Fruit fly (Drosophila melanogaster): ENCODE data around the gene CG8010.

The CG8010 gene

DNA sequence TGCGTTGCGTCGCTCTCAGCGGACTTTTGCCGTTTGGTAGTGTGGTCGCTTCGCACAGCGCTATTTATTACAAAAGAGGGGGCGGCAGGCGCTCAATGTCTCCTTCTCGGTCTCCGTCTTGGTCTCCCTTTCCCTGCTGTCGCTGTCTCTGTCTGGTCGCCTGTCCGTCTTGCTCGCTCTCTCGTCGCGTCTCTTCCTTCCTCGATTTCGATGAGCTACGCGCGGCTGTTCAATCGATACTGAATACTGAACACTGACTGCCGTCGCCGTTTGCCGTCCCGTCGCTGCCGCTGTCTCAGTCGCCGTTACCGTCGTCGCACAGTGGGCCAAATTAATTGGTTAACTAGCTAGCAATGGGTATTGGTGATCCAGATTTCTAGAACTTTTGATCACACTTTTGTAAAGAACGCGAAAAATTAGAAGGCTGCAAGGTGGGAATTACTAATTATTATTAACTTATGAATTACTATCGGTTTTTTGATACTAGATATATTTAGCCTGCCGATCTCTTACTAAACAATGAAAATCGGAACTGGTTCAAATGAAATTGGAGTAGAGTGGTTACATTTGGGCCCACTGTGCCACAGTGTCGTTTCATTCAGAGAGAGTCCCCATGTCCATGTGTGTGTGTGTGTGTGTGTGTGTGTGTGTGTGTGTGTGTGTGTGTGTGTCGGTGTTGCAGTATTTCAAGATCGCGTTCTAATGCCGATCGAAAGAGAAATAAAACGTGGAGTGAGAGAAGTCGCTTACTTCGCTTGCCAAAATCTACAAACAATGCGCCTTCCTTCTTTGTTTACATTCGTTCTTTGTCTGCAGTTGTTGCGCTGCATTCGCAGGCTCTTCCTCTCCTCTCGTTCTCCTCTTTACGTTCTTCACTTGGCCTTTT lies 29.4 kb upstream of the CG8010 start, which contains the start of gene CG8034:
TSS of gene CG8034 (minus strand) at position 264 of the 886 bp plus-strand sequence.
- no peak for TF ChIP-seq CG8478 (optimal IDR thresholded peaks at IDR 0.05)
- TF ChIP-seq EcR (GFP tag; optimal IDR thresholded peaks at IDR 0.05), result no peak
- no peak for TF ChIP-seq pan (optimal IDR thresholded peaks at IDR 0.05)
- TF ChIP-seq Dll (optimal IDR thresholded peaks at IDR 0.05), result no peak

dm6 chrX:19295831-19296423 lies 27.2 kb upstream of the CG8010 start:
- TF ChIP-seq pan (optimal IDR thresholded peaks at IDR 0.05) (no peak), usp (GFP tag; optimal IDR thresholded peaks at IDR 0.05) (no peak), CG8478 (optimal IDR thresholded peaks at IDR 0.05) (no peak), Dll (optimal IDR thresholded peaks at IDR 0.05) (no peak), psq (optimal IDR thresholded peaks at IDR 0.05) (no peak), EcR (GFP tag; optimal IDR thresholded peaks at IDR 0.05) (no peak)

DNA sequence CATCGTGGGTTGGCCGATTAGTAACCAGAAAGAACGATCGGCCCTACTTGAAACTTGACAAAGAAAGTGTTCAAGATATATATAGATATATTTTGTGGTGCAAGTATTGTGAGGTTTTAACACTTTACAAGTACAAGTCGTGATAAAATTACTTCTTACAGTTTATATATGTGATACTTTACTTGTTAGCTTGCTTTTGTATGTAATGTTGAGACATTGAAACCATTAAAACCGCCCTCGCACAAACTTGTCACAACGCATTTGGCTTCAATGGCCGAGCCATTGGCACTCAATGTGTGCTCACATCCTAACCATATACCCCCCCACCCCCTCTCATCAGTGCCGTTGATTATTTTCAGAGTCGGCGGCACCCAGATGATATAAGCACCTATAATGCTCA lies 26.3 kb upstream of the CG8010 start:
- TF ChIP-seq Dll (optimal IDR thresholded peaks at IDR 0.05), result no peak
- no peak for TF ChIP-seq psq (optimal IDR thresholded peaks at IDR 0.05)
- no peak for TF ChIP-seq CG8478 (optimal IDR thresholded peaks at IDR 0.05)
- no peak for TF ChIP-seq usp (GFP tag; optimal IDR thresholded peaks at IDR 0.05)
- no peak for TF ChIP-seq EcR (GFP tag; optimal IDR thresholded peaks at IDR 0.05)
- TF ChIP-seq pan (optimal IDR thresholded peaks at IDR 0.05), result no peak

dm6 chrX:19294030-19294429 lies 25.3 kb upstream of the CG8010 start:
- TF ChIP-seq usp (GFP tag; optimal IDR thresholded peaks at IDR 0.05), result no peak
- TF ChIP-seq Dll (optimal IDR thresholded peaks at IDR 0.05), result no peak
- TF ChIP-seq EcR (GFP tag; optimal IDR thresholded peaks at IDR 0.05), result no peak
- TF ChIP-seq CG8478 (optimal IDR thresholded peaks at IDR 0.05), result no peak

DNA sequence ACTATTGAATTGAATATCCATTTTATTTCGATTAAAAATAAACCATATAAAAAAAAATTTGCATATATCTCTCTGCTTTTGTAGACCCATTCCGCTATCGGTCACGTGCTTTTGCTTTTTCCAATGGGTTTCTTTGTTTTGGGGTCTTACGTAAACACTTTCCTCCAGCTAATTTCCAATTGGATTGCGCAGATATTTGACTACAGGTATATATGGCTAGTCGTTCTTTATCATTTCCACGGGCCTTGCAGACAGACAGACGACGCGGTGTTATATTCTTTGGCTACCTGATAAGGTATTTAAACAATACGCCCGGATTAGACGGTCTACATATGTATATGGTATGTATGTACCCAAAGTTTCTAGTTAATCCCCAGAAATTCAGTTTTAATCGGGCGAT lies 24.6 kb upstream of the CG8010 start:
- no peak for TF ChIP-seq pan (optimal IDR thresholded peaks at IDR 0.05)
- TF ChIP-seq Dll (optimal IDR thresholded peaks at IDR 0.05), result no peak
- no peak for TF ChIP-seq psq (optimal IDR thresholded peaks at IDR 0.05)
- TF ChIP-seq usp (GFP tag; optimal IDR thresholded peaks at IDR 0.05), result no peak
- TF ChIP-seq EcR (GFP tag; optimal IDR thresholded peaks at IDR 0.05), result no peak
- no peak for TF ChIP-seq CG8478 (optimal IDR thresholded peaks at IDR 0.05)

DNA sequence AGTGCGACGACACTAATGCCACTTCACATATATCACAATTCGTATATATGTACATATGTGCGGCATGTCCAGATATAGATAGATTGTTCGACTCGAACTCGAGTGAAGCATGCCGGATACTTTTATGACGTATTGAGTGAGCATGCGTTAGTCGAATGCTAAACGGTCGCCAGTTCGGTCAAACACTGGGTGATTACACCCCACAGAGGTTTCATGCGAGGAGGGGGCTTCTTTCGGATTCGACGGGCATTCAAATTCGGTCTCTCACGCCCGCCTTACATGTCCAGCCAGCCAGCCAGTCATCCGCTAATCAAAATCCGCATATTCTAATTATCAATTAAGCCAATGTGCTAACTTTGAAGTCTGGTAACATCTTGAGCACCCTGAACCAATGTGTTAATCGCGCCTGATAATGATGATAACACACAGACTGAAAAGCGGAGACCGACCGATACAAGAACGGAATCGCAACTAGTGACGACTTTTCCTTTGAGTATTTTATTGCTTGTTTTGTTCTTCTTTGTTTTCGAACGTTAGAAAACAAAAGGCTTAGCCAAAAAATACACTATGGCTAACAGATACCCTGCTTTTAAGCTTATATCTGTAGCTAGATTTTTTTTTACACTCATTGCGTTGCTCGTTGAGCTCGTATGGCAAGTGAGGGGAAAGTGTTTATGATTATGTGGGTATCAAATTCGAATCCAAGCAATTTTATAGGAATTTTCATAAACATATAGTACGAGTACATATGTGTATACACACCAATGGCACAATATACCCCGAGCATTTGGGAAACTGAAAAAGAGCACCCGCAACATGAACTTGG lies 23.3 kb upstream of the CG8010 start:
- TF ChIP-seq pan (optimal IDR thresholded peaks at IDR 0.05), result no peak
- TF ChIP-seq psq (optimal IDR thresholded peaks at IDR 0.05), result no peak
- no peak for TF ChIP-seq Dll (optimal IDR thresholded peaks at IDR 0.05)
- TF ChIP-seq usp (GFP tag; optimal IDR thresholded peaks at IDR 0.05), result no peak
- TF ChIP-seq EcR (GFP tag; optimal IDR thresholded peaks at IDR 0.05), result no peak
- TF ChIP-seq CG8478 (optimal IDR thresholded peaks at IDR 0.05), result no peak

DNA sequence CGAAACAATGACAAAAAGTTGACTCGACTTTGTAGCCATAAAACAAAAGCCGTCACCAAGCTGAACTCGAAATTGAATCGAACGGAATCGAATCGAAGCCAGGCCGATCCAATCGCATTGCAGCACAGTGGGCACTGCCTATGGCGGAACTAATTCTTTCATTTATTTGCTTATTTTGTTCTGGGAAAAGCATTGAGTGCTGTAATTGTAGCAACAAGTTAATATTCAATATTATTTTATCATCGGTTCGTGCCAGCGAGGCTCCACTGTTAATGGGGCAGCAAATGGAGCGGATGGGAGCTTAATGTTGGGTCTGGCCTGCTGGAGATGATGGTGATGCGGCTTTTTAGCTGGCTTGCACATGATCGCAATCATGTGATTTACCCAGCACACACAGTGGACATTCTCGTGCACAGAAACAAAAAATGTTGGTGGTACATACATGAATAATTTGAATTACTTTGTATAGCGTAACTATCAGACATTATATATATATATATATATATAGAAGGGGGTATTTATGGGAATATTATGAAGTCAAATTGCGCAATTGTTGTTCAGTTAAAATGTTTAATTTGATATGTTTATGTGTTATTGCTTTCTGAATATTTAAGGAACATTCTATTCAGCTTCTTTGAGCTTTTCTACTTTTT lies 20.7 kb upstream of the CG8010 start:
- TF ChIP-seq usp (GFP tag; optimal IDR thresholded peaks at IDR 0.05) (no peak), EcR (GFP tag; optimal IDR thresholded peaks at IDR 0.05) (no peak), Dll (optimal IDR thresholded peaks at IDR 0.05) (no peak), psq (optimal IDR thresholded peaks at IDR 0.05) (no peak), pan (optimal IDR thresholded peaks at IDR 0.05) (no peak), CG8478 (optimal IDR thresholded peaks at IDR 0.05) (no peak)

dm6 chrX:19287784-19288183 lies 19.1 kb upstream of the CG8010 start:
- no peak for TF ChIP-seq psq (optimal IDR thresholded peaks at IDR 0.05)
- TF ChIP-seq CG8478 (optimal IDR thresholded peaks at IDR 0.05), result no peak
- no peak for TF ChIP-seq usp (GFP tag; optimal IDR thresholded peaks at IDR 0.05)
- no peak for TF ChIP-seq EcR (GFP tag; optimal IDR thresholded peaks at IDR 0.05)
- TF ChIP-seq Dll (optimal IDR thresholded peaks at IDR 0.05), result no peak
- no peak for TF ChIP-seq pan (optimal IDR thresholded peaks at IDR 0.05)

DNA sequence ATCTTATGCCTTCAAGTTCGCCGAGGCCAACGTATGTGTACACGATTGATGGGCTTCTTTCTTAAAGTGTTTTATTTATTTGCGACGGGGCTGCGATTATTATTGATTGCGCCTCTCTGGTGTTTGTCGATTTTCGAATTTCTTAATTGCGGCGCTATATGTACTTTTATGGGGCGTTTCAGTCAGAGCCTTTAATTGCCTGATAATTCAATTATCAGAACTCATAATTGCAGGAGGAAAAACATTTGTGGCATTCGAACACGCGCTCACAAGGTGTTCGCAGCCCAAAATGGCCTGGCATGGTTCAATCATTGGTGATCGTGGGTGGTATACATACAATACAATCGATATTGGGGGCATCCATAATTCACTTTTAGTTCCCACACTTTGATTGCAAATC lies 17.5 kb upstream of the CG8010 start:
- TF ChIP-seq CG8478 (optimal IDR thresholded peaks at IDR 0.05) (no peak), Dll (optimal IDR thresholded peaks at IDR 0.05) (no peak), usp (GFP tag; optimal IDR thresholded peaks at IDR 0.05) (no peak), EcR (GFP tag; optimal IDR thresholded peaks at IDR 0.05) (no peak), pan (optimal IDR thresholded peaks at IDR 0.05) (no peak), psq (optimal IDR thresholded peaks at IDR 0.05) (no peak)

dm6 chrX:19285441-19285840 lies 16.7 kb upstream of the CG8010 start:
- TF ChIP-seq CG8478 (optimal IDR thresholded peaks at IDR 0.05) (no peak), usp (GFP tag; optimal IDR thresholded peaks at IDR 0.05) (no peak), psq (optimal IDR thresholded peaks at IDR 0.05) (no peak), Dll (optimal IDR thresholded peaks at IDR 0.05) (no peak), pan (optimal IDR thresholded peaks at IDR 0.05) (no peak), EcR (GFP tag; optimal IDR thresholded peaks at IDR 0.05) (no peak)

dm6 chrX:19281271-19281670 lies 12.6 kb upstream of the CG8010 start:
- no peak for TF ChIP-seq pan (optimal IDR thresholded peaks at IDR 0.05)
- TF ChIP-seq usp (GFP tag; optimal IDR thresholded peaks at IDR 0.05), result no peak
- TF ChIP-seq psq (optimal IDR thresholded peaks at IDR 0.05), result no peak
- TF ChIP-seq CG8478 (optimal IDR thresholded peaks at IDR 0.05), result no peak
- TF ChIP-seq Dll (optimal IDR thresholded peaks at IDR 0.05), result no peak
- no peak for TF ChIP-seq EcR (GFP tag; optimal IDR thresholded peaks at IDR 0.05)

All from whole organism.